Worm (Caenorhabditis elegans) whole organism, L4 larva: ENCODE measurements around the gene F44G4.1.

Source experiments
- F44E2.7 ChIP-seq: fragments of 200-800 bp; sonication (Bioruptor generic); IDR thresholded peaks from 2 replicates; pipeline ENCODE4 v2.1.2; 2022; ENCODE audit warnings: missing genetic modification characterization, missing compliant biosample characterization
- F49E8.2 ChIP-seq: sonication (generic microtip); optimal IDR thresholded peaks from 2 replicates; lab custom pipeline; 2016; ENCODE audit warnings: missing compliant biosample characterization, mild to moderate bottlenecking, missing genetic modification characterization, borderline replicate concordance
- R02D3.7 ChIP-seq: fragments of 150-350 bp; sonication (generic microtip); optimal IDR thresholded peaks from 3 replicates; lab custom pipeline; 2014; ENCODE audit warnings: missing biosample characterization, missing genetic modification characterization
- T20F7.1 ChIP-seq: fragments of 200-800 bp; sonication (Bioruptor generic); optimal IDR thresholded peaks from 2 replicates; lab custom pipeline; 2018; ENCODE audit warnings: mild to moderate bottlenecking, missing genetic modification characterization, missing compliant biosample characterization
- T26A8.4 ChIP-seq: fragments of 200-800 bp; sonication (Bioruptor generic); IDR thresholded peaks from 2 replicates; pipeline ENCODE4 v1.3.6; 2022; ENCODE audit warnings: missing genetic modification characterization, missing compliant biosample characterization
- Y48G9A.11 ChIP-seq: fragments of 200-800 bp; sonication (Bioruptor generic); IDR thresholded peaks from 2 replicates; pipeline ENCODE4 v1.3.6; 2022; ENCODE audit warnings: missing genetic modification reagents, missing genetic modification characterization, missing compliant biosample characterization
- Y5F2A.4 ChIP-seq: fragments of 200-800 bp; sonication (Bioruptor generic); optimal IDR thresholded peaks from 2 replicates; lab custom pipeline; 2018; ENCODE audit warnings: mild to moderate bottlenecking, missing genetic modification characterization, missing compliant biosample characterization
- Y75B8A.6 ChIP-seq: fragments of 200-800 bp; sonication (Bioruptor generic); IDR thresholded peaks from 2 replicates; pipeline ENCODE4 v1.3.6; 2022; ENCODE audit warnings: missing genetic modification reagents, missing genetic modification characterization, missing compliant biosample characterization
- ZK337.2 ChIP-seq: fragments of 200-800 bp; sonication (Bioruptor generic); IDR thresholded peaks from 2 replicates; pipeline ENCODE4 v1.3.6; 2022; ENCODE audit warnings: missing genetic modification reagents, missing genetic modification characterization, missing compliant biosample characterization
- ZK546.5 ChIP-seq, 2 experiments: sonication (generic microtip); optimal IDR thresholded peaks; 2 replicates each; lab custom pipeline; 2017; ENCODE audit warnings: missing biosample characterization in 2 of 2, missing genetic modification characterization in 2 of 2
- aly-2 ChIP-seq: sonication (generic microtip); optimal IDR thresholded peaks from 2 replicates; lab custom pipeline; 2018; ENCODE audit warnings: missing biosample characterization, missing genetic modification characterization
- ceh-20 ChIP-seq: fragments of 200-800 bp; sonication (Bioruptor generic); IDR thresholded peaks from 2 replicates; pipeline ENCODE4 v1.3.6; 2022; ENCODE audit warnings: missing genetic modification reagents, missing genetic modification characterization, missing compliant biosample characterization
- ceh-32 ChIP-seq: sonication (generic microtip); optimal IDR thresholded peaks from 2 replicates; lab custom pipeline; 2016; ENCODE audit warnings: mild to moderate bottlenecking, missing genetic modification characterization, missing compliant biosample characterization; ENCODE audit not compliant: poor library complexity
- ceh-82 ChIP-seq: sonication (generic microtip); optimal IDR thresholded peaks from 2 replicates; lab custom pipeline; 2017; ENCODE audit warnings: missing biosample characterization, missing genetic modification characterization
- daf-16 ChIP-seq, 3 experiments: sonication (generic microtip); optimal IDR thresholded peaks; 2 replicates each; lab custom pipeline; 2016 to 2017; ENCODE audit warnings: missing genetic modification characterization in 3 of 3, missing genetic modification reagents in 3 of 3, mild to moderate bottlenecking in 2 of 3, missing compliant biosample characterization in 2 of 3, missing biosample characterization in 1 of 3, moderate library complexity in 1 of 3
- daf-19 ChIP-seq: fragments of 200-800 bp; sonication (Bioruptor generic); conservative IDR thresholded peaks from 2 replicates; pipeline ENCODE4 v1.3.6; 2022; ENCODE audit warnings: missing genetic modification characterization, missing compliant biosample characterization
- dmd-6 ChIP-seq: fragments of 200-800 bp; sonication (Bioruptor generic); IDR thresholded peaks from 2 replicates; pipeline ENCODE4 v1.3.6; 2022; ENCODE audit warnings: missing genetic modification reagents, missing genetic modification characterization, missing compliant biosample characterization
- dpl-1 ChIP-seq: fragments of 150-350 bp; optimal IDR thresholded peaks from 2 replicates; lab custom pipeline; 2014; ENCODE audit warnings: missing biosample characterization, missing genetic modification reagents, missing genetic modification characterization
- fkh-10 ChIP-seq: fragments of 150-350 bp; optimal IDR thresholded peaks from 2 replicates; lab custom pipeline; 2014; ENCODE audit warnings: missing biosample characterization, missing genetic modification reagents, missing genetic modification characterization
- hif-1 ChIP-seq, 2 experiments: sonication (generic microtip); optimal IDR thresholded peaks; 2 replicates each; lab custom pipeline; 2016 to 2017; ENCODE audit warnings: missing compliant biosample characterization in 2 of 2, missing genetic modification characterization in 2 of 2, missing genetic modification reagents in 2 of 2, missing genotype in 2 of 2, mild to moderate bottlenecking in 1 of 2
- jun-1 ChIP-seq: fragments of 150-350 bp; optimal IDR thresholded peaks from 2 replicates; lab custom pipeline; 2014; ENCODE audit warnings: missing biosample characterization, missing genetic modification reagents, missing genetic modification characterization
- lim-7 ChIP-seq: fragments of 200-800 bp; sonication (Bioruptor generic); IDR thresholded peaks from 2 replicates; pipeline ENCODE4 v1.3.6; 2022; ENCODE audit warnings: missing genetic modification characterization, missing compliant biosample characterization
- lin-13 ChIP-seq: fragments of 150-350 bp; optimal IDR thresholded peaks from 2 replicates; lab custom pipeline; 2014; ENCODE audit warnings: missing biosample characterization, missing genetic modification reagents, missing genetic modification characterization
- lin-29 ChIP-seq: fragments of 200-800 bp; sonication (Bioruptor generic); IDR thresholded peaks from 2 replicates; pipeline ENCODE4 v1.3.6; 2022; ENCODE audit warnings: missing genetic modification reagents, missing genetic modification characterization, missing compliant biosample characterization
- lin-39 ChIP-seq: fragments of 150-350 bp; optimal IDR thresholded peaks from 2 replicates; lab custom pipeline; 2014; ENCODE audit warnings: missing biosample characterization, missing genetic modification reagents, missing genetic modification characterization
- madf-5 ChIP-seq, 2 experiments: fragments of 200-800 bp; sonication (Bioruptor generic); IDR thresholded peaks; 2 replicates each; pipeline ENCODE4 v1.3.6; 2022; ENCODE audit warnings: missing compliant biosample characterization in 2 of 2, missing genetic modification characterization in 2 of 2
- mep-1 ChIP-seq: fragments of 150-350 bp; sonication (generic microtip); optimal IDR thresholded peaks from 3 replicates; lab custom pipeline; 2014; ENCODE audit warnings: missing biosample characterization, missing genetic modification characterization
- mes-2 ChIP-seq: sonication (generic microtip); optimal IDR thresholded peaks from 2 replicates; lab custom pipeline; 2016; ENCODE audit warnings: missing genotype, mild to moderate bottlenecking, missing genetic modification characterization, missing compliant biosample characterization; ENCODE audit not compliant: poor library complexity, severe bottlenecking
- nhr-42 ChIP-seq: fragments of 200-800 bp; sonication (Bioruptor generic); IDR thresholded peaks from 2 replicates; pipeline ENCODE4 v1.3.6; 2022; ENCODE audit warnings: missing genetic modification characterization, missing compliant biosample characterization
- nhr-76 ChIP-seq: fragments of 150-350 bp; optimal IDR thresholded peaks from 2 replicates; lab custom pipeline; 2014; ENCODE audit warnings: missing biosample characterization, missing genetic modification characterization
- pha-4 ChIP-seq, 2 experiments: fragments of 150-350 bp in 1 of 2; fragments of 200-800 bp in 1 of 2; sonication (Bioruptor generic) in 1 of 2; IDR thresholded peaks in 1 of 2; optimal IDR thresholded peaks in 1 of 2; 2 replicates each; pipeline versions ENCODE4 v1.3.6 to Lab custom; 2014 to 2022; ENCODE audit warnings: missing genetic modification characterization in 2 of 2, missing genetic modification reagents in 2 of 2, missing biosample characterization in 1 of 2, missing compliant biosample characterization in 1 of 2
- php-3 ChIP-seq: fragments of 200-800 bp; sonication (Bioruptor generic); IDR thresholded peaks from 2 replicates; pipeline ENCODE4 v1.3.6; 2022; ENCODE audit warnings: missing genetic modification reagents, missing genetic modification characterization, missing compliant biosample characterization
- pqm-1 ChIP-seq: sonication (generic microtip); optimal IDR thresholded peaks from 2 replicates; lab custom pipeline; 2017; ENCODE audit warnings: missing biosample characterization, missing genetic modification characterization
- rbr-2 ChIP-seq: sonication (generic microtip); optimal IDR thresholded peaks from 2 replicates; lab custom pipeline; 2016; ENCODE audit warnings: missing genotype, missing genetic modification characterization, missing compliant biosample characterization
- set-16 ChIP-seq: fragments of 200-800 bp; sonication (Bioruptor generic); IDR thresholded peaks from 2 replicates; pipeline ENCODE4 v1.3.6; 2022; ENCODE audit warnings: missing genetic modification reagents, missing genetic modification characterization, missing compliant biosample characterization
- snpc-4 ChIP-seq: fragments of 150-350 bp; optimal IDR thresholded peaks from 2 replicates; lab custom pipeline; 2014; ENCODE audit warnings: missing biosample characterization, missing genetic modification characterization
- zfp-2 ChIP-seq: sonication (generic microtip); optimal IDR thresholded peaks from 2 replicates; lab custom pipeline; 2016; ENCODE audit warnings: mild to moderate bottlenecking, missing genetic modification characterization, missing compliant biosample characterization
- ztf-11 ChIP-seq: fragments of 150-350 bp; optimal IDR thresholded peaks from 2 replicates; lab custom pipeline; 2014; ENCODE audit warnings: missing biosample characterization, missing genetic modification characterization

The F44G4.1 gene

ce11 chrII:8969251-8970183 is 24.9 kb upstream of the F44G4.1 start, which contains the start of the genes szy-20 and C18E9.5 (continued):
- TF ChIP-seq ceh-82 (no peak), mep-1 (tag; lab: Kevin White, UChicago) (peak; percentile 82), daf-19 (GFP tag; lab: Robert Waterston, UW) (no peak), lin-29 (GFP tag; lab: Robert Waterston, UW) (no peak), daf-16 (GFP tag; optimal IDR thresholded peaks at IDR 0.05; lab: Kevin White, UChicago) (peak in 1 of 2 experiments; percentile 58), daf-16 (tag; optimal IDR thresholded peaks at IDR 0.05; lab: Kevin White, UChicago) (peak; percentile 11), ZK546.5 (tag; optimal IDR thresholded peaks at IDR 0.05; lab: Kevin White, UChicago) (no peak), ZK337.2 (GFP tag; lab: Robert Waterston, UW) (no peak), dmd-6 (GFP tag; lab: Robert Waterston, UW) (peak; percentile 65), madf-5 (GFP tag; IDR thresholded peaks at IDR 0.05; lab: Robert Waterston, UW) (no peak), php-3 (GFP tag; lab: Robert Waterston, UW) (no peak), R02D3.7 (no peak), Y5F2A.4 (no peak), Y75B8A.6 (GFP tag; lab: Robert Waterston, UW) (no peak), nhr-42 (GFP tag; lab: Robert Waterston, UW) (peak; percentile 52; the same call in 1 of the 2 replicates), lin-39 (tag; lab: Kevin White, UChicago) (no peak), jun-1 (tag; lab: Kevin White, UChicago) (no peak), hif-1 (tag; optimal IDR thresholded peaks at IDR 0.05; lab: Kevin White, UChicago) (peak in 1 of 2 experiments; percentile 60), lim-7 (no peak), T20F7.1 (GFP tag; lab: Kevin White, UChicago) (peak; percentile 87), lin-13 (GFP tag; lab: Kevin White, UChicago) (no peak), fkh-10 (GFP tag; lab: Kevin White, UChicago) (peak; percentile 52), snpc-4 (no peak), T26A8.4 (peak; percentile 61; the same call in 1 of the 2 replicates), aly-2 (no peak), pha-4 (GFP tag; IDR thresholded peaks at IDR 0.05; lab: Robert Waterston, UW) (peak; percentile 61), pha-4 (tag; optimal IDR thresholded peaks at IDR 0.05; lab: Kevin White, UChicago) (no peak), mes-2 (tag; lab: Kevin White, UChicago) (peak; percentile 75), F44E2.7 (GFP tag; lab: Robert Waterston, UW) (no peak), pqm-1 (peak; percentile 89), ceh-32 (tag; lab: Kevin White, UChicago) (no peak), set-16 (peak; percentile 40; the same call in 1 of the 2 replicates), ceh-20 (GFP tag; lab: Robert Waterston, UW) (peak; percentile 48; the same call in 1 of the 2 replicates), rbr-2 (tag; lab: Kevin White, UChicago) (peak; percentile 84), F49E8.2 (tag; lab: Kevin White, UChicago) (peak; percentile 32), nhr-76 (tag; lab: Kevin White, UChicago) (no peak), Y48G9A.11 (no peak), zfp-2 (tag; lab: Kevin White, UChicago) (no peak)

DNA sequence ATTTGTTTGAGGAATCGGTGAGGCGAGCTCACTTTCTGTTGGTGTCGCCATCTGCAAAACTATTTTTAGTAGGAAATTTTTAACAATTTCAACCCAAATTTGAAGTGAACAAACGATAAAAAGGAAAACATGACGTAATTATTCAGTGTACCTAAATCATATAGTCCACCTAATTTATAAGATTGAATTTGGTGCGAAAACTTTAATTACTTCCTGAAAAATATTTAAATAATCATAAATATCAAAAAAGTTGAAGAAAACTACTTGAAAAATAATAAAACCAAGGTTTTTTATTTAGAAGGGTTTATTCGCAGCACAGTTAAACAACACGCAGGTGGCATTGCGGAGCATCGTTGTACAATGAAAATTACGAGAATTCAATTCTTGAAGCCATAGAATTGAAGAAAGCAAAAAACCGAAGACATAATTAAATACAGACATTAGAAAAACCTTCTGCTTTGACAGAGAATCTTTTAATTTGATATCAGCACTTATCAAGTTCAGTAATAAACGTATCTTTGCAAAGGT is 20.9 kb upstream of the F44G4.1 start, which contains the start of gene tomm-40:
tomm-40 (minus strand) TSS at position 51 of the 528 bp plus-strand sequence.
- peak; percentile 44 for TF ChIP-seq dpl-1 (GFP tag; lab: Kevin White, UChicago)
- TF ChIP-seq ztf-11, result no peak
- peak; percentile 94 for TF ChIP-seq T20F7.1 (GFP tag; lab: Kevin White, UChicago)
